Worm (Caenorhabditis elegans): ENCODE measurements around the gene mob-2.

DNA sequence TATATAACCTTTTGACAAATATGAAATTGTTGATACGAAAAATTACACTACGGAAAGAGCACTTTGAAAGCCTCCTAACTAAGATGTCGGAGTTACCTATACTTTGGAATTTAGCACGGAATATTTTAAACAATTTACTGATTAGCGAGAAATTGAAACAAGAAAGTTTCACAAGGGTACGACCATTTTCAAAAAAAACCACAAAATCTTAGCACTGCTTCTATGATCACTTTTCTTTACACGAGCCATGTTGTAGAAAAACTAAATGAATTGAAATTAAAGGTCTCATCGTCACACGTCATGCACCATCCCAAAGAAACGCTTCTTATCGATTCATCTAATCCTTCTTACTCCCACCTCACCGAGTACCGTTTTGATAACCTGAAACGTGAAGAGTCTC, 35.1 kb downstream of the mob-2 start, which contains the start of gene F09A5.2:
- TF ChIP-seq hlh-30 (tag; optimal IDR thresholded peaks at IDR 0.05; ENCODE audit: insufficient read depth), result no peak
- no peak for TF ChIP-seq ZK337.2 (GFP tag; IDR thresholded peaks at IDR 0.05)
- TF ChIP-seq ama-1 (optimal IDR thresholded peaks at IDR 0.05), result no peak
- TF ChIP-seq ceh-44 (GFP tag; IDR thresholded peaks at IDR 0.05), result no peak
- TF ChIP-seq lsy-2 (tag; optimal IDR thresholded peaks at IDR 0.05), result no peak
- no peak for TF ChIP-seq lin-39 (tag; optimal IDR thresholded peaks at IDR 0.05)
- no peak for TF ChIP-seq nhr-6 (tag; optimal IDR thresholded peaks at IDR 0.05)
- TF ChIP-seq unc-62 (GFP tag; optimal IDR thresholded peaks at IDR 0.05 in 1 of 2), result no peak
- no peak for TF ChIP-seq unc-62 (tag; optimal IDR thresholded peaks at IDR 0.05)

Data from whole organism, L4 larva.